Fruit fly (Drosophila melanogaster) whole organism, embryonic: ENCODE data around the gene CG44362.
A peak's percentile ranks its signal among the peaks of the same experiment; 100 is the strongest.

Experiments used
- ATbp ChIP-seq: fragments of 200-800 bp; sonication (Bioruptor generic); optimal IDR thresholded peaks from 2 replicates; lab custom pipeline; 2017; ENCODE audit warnings: missing biosample characterization, mild to moderate bottlenecking, missing genetic modification characterization, missing genetic modification reagents
- Asciz ChIP-seq: fragments of 200-800 bp; sonication (Bioruptor generic); optimal IDR thresholded peaks from 2 replicates; lab custom pipeline; 2017; ENCODE audit warnings: missing biosample characterization, mild to moderate bottlenecking, missing genetic modification characterization, missing genetic modification reagents
- Blimp-1 ChIP-seq: fragments of 200-800 bp; sonication (Bioruptor generic); optimal IDR thresholded peaks from 3 replicates; lab custom pipeline; 2018; ENCODE audit warnings: missing biosample characterization, missing genetic modification characterization, mild to moderate bottlenecking, moderate library complexity, missing genetic modification reagents
- Bteb2 ChIP-seq: fragments of 200-800 bp; sonication (Bioruptor generic); optimal IDR thresholded peaks from 2 replicates; lab custom pipeline; 2016; ENCODE audit warnings: missing biosample characterization, missing genetic modification characterization
- CG10565 ChIP-seq: fragments of 200-800 bp; sonication (Bioruptor generic); optimal IDR thresholded peaks from 3 replicates; lab custom pipeline; 2016; ENCODE audit warnings: missing biosample characterization, mild to moderate bottlenecking, missing genetic modification characterization
- CG11695 ChIP-seq: fragments of 200-800 bp; sonication (Bioruptor generic); IDR thresholded peaks from 3 replicates; pipeline ENCODE4 v1.3.6; 2022; ENCODE audit warnings: missing biosample characterization, missing genetic modification characterization
- CG12071 ChIP-seq: fragments of 200-800 bp; sonication (Bioruptor generic); optimal IDR thresholded peaks from 3 replicates; lab custom pipeline; 2018; ENCODE audit warnings: missing biosample characterization, mild to moderate bottlenecking, missing genetic modification characterization
- CG12659 ChIP-seq: fragments of 200-800 bp; sonication (Bioruptor generic); optimal IDR thresholded peaks from 3 replicates; lab custom pipeline; 2017; ENCODE audit warnings: mild to moderate bottlenecking, missing biosample characterization, missing genetic modification reagents, missing genetic modification characterization
- CG12769 ChIP-seq: fragments of 200-800 bp; sonication (Bioruptor generic); optimal IDR thresholded peaks from 2 replicates; lab custom pipeline; 2019; ENCODE audit warnings: missing biosample characterization, mild to moderate bottlenecking, missing genetic modification characterization, moderate library complexity
- CG13287 ChIP-seq: fragments of 200-800 bp; sonication (Bioruptor generic); IDR thresholded peaks from 2 replicates; pipeline ENCODE4 v1.3.6; 2022; ENCODE audit warnings: missing biosample characterization, missing genetic modification characterization; ENCODE audit not compliant: partially characterized antibody
- CG14014 ChIP-seq: fragments of 200-800 bp; sonication (Bioruptor generic); IDR thresholded peaks from 2 replicates; pipeline ENCODE4 v1.3.6; 2022; ENCODE audit warnings: missing biosample characterization, missing genetic modification characterization
- CG15514 ChIP-seq: fragments of 200-800 bp; sonication (Bioruptor generic); optimal IDR thresholded peaks from 3 replicates; lab custom pipeline; 2017; ENCODE audit warnings: missing biosample characterization, missing genetic modification characterization, mild to moderate bottlenecking, moderate library complexity, missing genetic modification reagents
- CG17612 ChIP-seq: fragments of 200-800 bp; sonication (Bioruptor generic); IDR thresholded peaks from 2 replicates; pipeline ENCODE4 v1.3.6; 2022; ENCODE audit warnings: missing biosample characterization, missing genetic modification characterization
- CG18476 ChIP-seq: fragments of 200-800 bp; sonication (Bioruptor generic); optimal IDR thresholded peaks from 2 replicates; lab custom pipeline; 2016; ENCODE audit warnings: missing biosample characterization, mild to moderate bottlenecking, missing genetic modification characterization
- CG30020 ChIP-seq: fragments of 200-800 bp; optimal IDR thresholded peaks from 2 replicates; lab custom pipeline; 2019; ENCODE audit warnings: missing biosample characterization, mild to moderate bottlenecking, missing genetic modification characterization, moderate library complexity
- CG30431 ChIP-seq: fragments of 200-800 bp; sonication (Bioruptor generic); optimal IDR thresholded peaks from 2 replicates; lab custom pipeline; 2017; ENCODE audit warnings: missing biosample characterization, missing genetic modification characterization
- CG31365 ChIP-seq: fragments of 200-800 bp; sonication (Bioruptor generic); optimal IDR thresholded peaks from 2 replicates; lab custom pipeline; 2018; ENCODE audit warnings: missing biosample characterization, mild to moderate bottlenecking, missing genetic modification characterization
- CG3726 ChIP-seq: fragments of 200-800 bp; sonication (Bioruptor generic); IDR thresholded peaks from 3 replicates; pipeline ENCODE4, ENCODE4 v1.3.6; 2022; ENCODE audit warnings: missing biosample characterization, missing genetic modification characterization
- CG4404 ChIP-seq: fragments of 200-800 bp; sonication (Bioruptor generic); IDR thresholded peaks from 2 replicates; pipeline ENCODE4 v1.3.6; 2022; ENCODE audit warnings: missing biosample characterization, missing genetic modification characterization
- CG4617 ChIP-seq: fragments of 200-800 bp; sonication (Bioruptor generic); optimal IDR thresholded peaks from 3 replicates; lab custom pipeline; 2016; ENCODE audit warnings: missing biosample characterization, missing genetic modification characterization, borderline replicate concordance
- CG6791 ChIP-seq: fragments of 200-800 bp; sonication (Bioruptor generic); IDR thresholded peaks from 3 replicates; pipeline ENCODE4 v1.3.6; 2022; ENCODE audit warnings: missing biosample characterization, missing genetic modification characterization; ENCODE audit not compliant: partially characterized antibody
- CG6854 ChIP-seq: fragments of 200-800 bp; sonication (Bioruptor generic); optimal IDR thresholded peaks from 3 replicates; lab custom pipeline; 2017; ENCODE audit warnings: missing biosample characterization, mild to moderate bottlenecking, missing genetic modification characterization
- CG7786 ChIP-seq: fragments of 200-800 bp; sonication (Bioruptor generic); optimal IDR thresholded peaks from 2 replicates; lab custom pipeline; 2016; ENCODE audit warnings: missing biosample characterization, missing genetic modification characterization
- CG8924 ChIP-seq: fragments of 200-800 bp; optimal IDR thresholded peaks from 3 replicates; lab custom pipeline; 2019; ENCODE audit warnings: missing biosample characterization, mild to moderate bottlenecking, missing genetic modification characterization, moderate library complexity
- CG9876 ChIP-seq: fragments of 200-800 bp; sonication (Bioruptor generic); optimal IDR thresholded peaks from 2 replicates; lab custom pipeline; 2016; ENCODE audit warnings: missing biosample characterization, missing genetic modification characterization
- Jarid2 ChIP-seq: fragments of 200-800 bp; sonication (Bioruptor generic); optimal IDR thresholded peaks from 3 replicates; lab custom pipeline; 2017; ENCODE audit warnings: mild to moderate bottlenecking, missing biosample characterization, missing genetic modification reagents, missing genetic modification characterization
- MBD-R2 ChIP-seq: fragments of 200-800 bp; sonication (Bioruptor generic); IDR thresholded peaks from 2 replicates; pipeline ENCODE4 v1.3.6; 2022; ENCODE audit warnings: missing biosample characterization, missing genetic modification characterization
- MTF-1 ChIP-seq: fragments of 200-800 bp; sonication (Bioruptor generic); optimal IDR thresholded peaks from 2 replicates; lab custom pipeline; 2018; ENCODE audit warnings: missing biosample characterization, mild to moderate bottlenecking, missing genetic modification characterization, borderline replicate concordance
- Poxn ChIP-seq: fragments of 200-800 bp; sonication (Bioruptor generic); IDR thresholded peaks from 2 replicates; pipeline ENCODE4 v1.3.6; 2022; ENCODE audit warnings: missing biosample characterization, missing genetic modification characterization
- Spps ChIP-seq: fragments of 200-800 bp; sonication (Bioruptor generic); optimal IDR thresholded peaks from 2 replicates; lab custom pipeline; 2018; ENCODE audit warnings: missing biosample characterization, mild to moderate bottlenecking, missing genetic modification characterization
- TFAM ChIP-seq: fragments of 200-800 bp; sonication (Bioruptor generic); optimal IDR thresholded peaks from 2 replicates; lab custom pipeline; 2017; ENCODE audit warnings: missing biosample characterization, missing genetic modification characterization, inconsistent platforms
- bowl ChIP-seq: fragments of 200-800 bp; sonication (Bioruptor generic); IDR thresholded peaks from 2 replicates; pipeline ENCODE4 v1.3.6; 2022; ENCODE audit warnings: missing biosample characterization, missing genetic modification characterization
- cad ChIP-seq: fragments of >200 bp; optimal IDR thresholded peaks from 2 replicates; lab custom pipeline; 2017; ENCODE audit warnings: missing biosample characterization, missing genetic modification characterization
- esg ChIP-seq: fragments of 200-800 bp; sonication (Bioruptor generic); conservative IDR thresholded peaks from 2 replicates; pipeline ENCODE4 v1.3.6; 2022; ENCODE audit warnings: missing biosample characterization, missing genetic modification characterization
- gcm2 ChIP-seq: fragments of 200-800 bp; sonication (Bioruptor generic); optimal IDR thresholded peaks from 2 replicates; lab custom pipeline; 2016; ENCODE audit warnings: missing biosample characterization, missing genetic modification characterization
- grn ChIP-seq: fragments of 200-800 bp; sonication (Bioruptor generic); optimal IDR thresholded peaks from 3 replicates; lab custom pipeline; 2017; ENCODE audit warnings: missing biosample characterization, missing genetic modification characterization
- her ChIP-seq: fragments of 200-800 bp; sonication (Bioruptor generic); optimal IDR thresholded peaks from 2 replicates; lab custom pipeline; 2016; ENCODE audit warnings: missing biosample characterization, missing genetic modification characterization
- ind ChIP-seq: fragments of 200-800 bp; sonication (Bioruptor generic); optimal IDR thresholded peaks from 3 replicates; lab custom pipeline; 2016; ENCODE audit warnings: missing biosample characterization, missing genetic modification characterization
- kay ChIP-seq: fragments of 200-800 bp; sonication (Bioruptor generic); optimal IDR thresholded peaks from 2 replicates; lab custom pipeline; 2016; ENCODE audit warnings: missing biosample characterization, missing genetic modification characterization
- mam ChIP-seq: fragments of 200-800 bp; sonication (Bioruptor generic); optimal IDR thresholded peaks from 3 replicates; lab custom pipeline; 2016; ENCODE audit warnings: missing biosample characterization, missing genetic modification characterization
- row ChIP-seq: fragments of 200-800 bp; sonication (Bioruptor generic); IDR thresholded peaks from 3 replicates; pipeline ENCODE4 v1.3.6; 2022; ENCODE audit warnings: missing biosample characterization, missing genetic modification characterization
- scrt ChIP-seq: fragments of 200-800 bp; sonication (Bioruptor generic); optimal IDR thresholded peaks from 2 replicates; lab custom pipeline; 2018; ENCODE audit warnings: missing biosample characterization, mild to moderate bottlenecking, missing genetic modification characterization, moderate library complexity
- sima ChIP-seq: fragments of 200-800 bp; sonication (Bioruptor generic); optimal IDR thresholded peaks from 2 replicates; lab custom pipeline; 2016; ENCODE audit warnings: missing biosample characterization, missing genetic modification characterization
- sisA ChIP-seq: fragments of 200-800 bp; sonication (Bioruptor generic); IDR thresholded peaks from 2 replicates; pipeline ENCODE4 v1.3.6; 2022; ENCODE audit warnings: missing biosample characterization, missing genetic modification characterization
- slou ChIP-seq: fragments of 200-800 bp; sonication (Bioruptor generic); optimal IDR thresholded peaks from 3 replicates; lab custom pipeline; 2016; ENCODE audit warnings: missing biosample characterization, missing genetic modification characterization
- slp2 ChIP-seq: fragments of 200-800 bp; sonication (Bioruptor generic); optimal IDR thresholded peaks from 2 replicates; lab custom pipeline; 2016; ENCODE audit warnings: missing biosample characterization, missing genetic modification characterization
- wek ChIP-seq: fragments of 200-800 bp; sonication (Bioruptor generic); optimal IDR thresholded peaks from 3 replicates; lab custom pipeline; 2018; ENCODE audit warnings: missing biosample characterization, mild to moderate bottlenecking, missing genetic modification characterization, moderate library complexity
- wor ChIP-seq: fragments of 200-800 bp; sonication (Bioruptor generic); IDR thresholded peaks from 2 replicates; pipeline ENCODE4 v1.3.6; 2022; ENCODE audit warnings: missing biosample characterization, missing genetic modification characterization
- zen2 ChIP-seq: fragments of 200-800 bp; sonication (Bioruptor generic); IDR thresholded peaks from 3 replicates; pipeline ENCODE4 v1.3.6; 2022; ENCODE audit warnings: missing biosample characterization, missing genetic modification characterization; ENCODE audit not compliant: partially characterized antibody
- zfh1 ChIP-seq: fragments of 200-800 bp; sonication (Bioruptor generic); IDR thresholded peaks from 3 replicates; pipeline ENCODE4 v1.3.6; 2022; ENCODE audit warnings: missing biosample characterization, missing genetic modification characterization

The CG44362 gene

dm6 chr3L:11349908-11350405 is 47.4 kb upstream of the CG44362 start (continued):
- TF ChIP-seq CG12769 (tag; lab: Kevin White, UChicago) (peak; percentile 62), Jarid2 (peak; percentile 60), CG15514 (GFP tag; lab: Kevin White, UChicago) (peak; percentile 45), CG14014 (GFP tag; lab: Robert Waterston, UW) (peak; percentile 86), Blimp-1 (GFP tag; lab: Kevin White, UChicago) (peak; percentile 90), CG10565 (GFP tag; lab: Kevin White, UChicago) (peak; percentile 38), CG11695 (GFP tag; lab: Robert Waterston, UW) (peak; percentile 95), CG12659 (GFP tag; lab: Kevin White, UChicago) (peak; percentile 92), Asciz (peak; percentile 94), gcm2 (GFP tag; lab: Kevin White, UChicago) (peak; percentile 64), sima (GFP tag; lab: Kevin White, UChicago) (no peak), cad (GFP tag; lab: Kevin White, UChicago) (no peak), Spps (tag; lab: Kevin White, UChicago) (peak; percentile 88), CG4617 (GFP tag; lab: Kevin White, UChicago) (peak; percentile 50), ind (peak; percentile 93), CG6854 (peak; percentile 81), CG31365 (tag; lab: Kevin White, UChicago) (peak; percentile 46), CG13287 (GFP tag; lab: Robert Waterston, UW) (no peak; the same call in 1 of the 2 replicates), CG4404 (peak; percentile 93), slou (GFP tag; lab: Kevin White, UChicago) (peak; percentile 91), row (GFP tag; lab: Robert Waterston, UW) (peak; percentile 89), scrt (GFP tag; lab: Kevin White, UChicago) (peak; percentile 77), MTF-1 (GFP tag; lab: Kevin White, UChicago) (peak; percentile 27), CG12071 (GFP tag; lab: Kevin White, UChicago) (peak; percentile 6), CG8924 (tag; lab: Kevin White, UChicago) (peak; percentile 94), CG30020 (tag; lab: Kevin White, UChicago) (peak; percentile 39), CG3726 (GFP tag; lab: Robert Waterston, UW) (peak; percentile 88), CG18476 (GFP tag; lab: Kevin White, UChicago) (peak; percentile 58), mam (GFP tag; lab: Kevin White, UChicago) (peak; percentile 78), zen2 (GFP tag; lab: Robert Waterston, UW) (no peak), ATbp (peak; percentile 83), CG6791 (GFP tag; lab: Robert Waterston, UW) (no peak), zfh1 (peak; percentile 90), CG17612 (peak; percentile 18; the same call in 1 of the 2 replicates), sisA (peak; percentile 92), CG7786 (GFP tag; lab: Kevin White, UChicago) (peak; percentile 83), CG30431 (GFP tag; lab: Kevin White, UChicago) (peak; percentile 83), Bteb2 (GFP tag; lab: Kevin White, UChicago) (peak; percentile 85), kay (GFP tag; lab: Kevin White, UChicago) (peak; percentile 87), esg (GFP tag; lab: Robert Waterston, UW) (peak; percentile 94), MBD-R2 (peak; percentile 50; the same call in 1 of the 2 replicates), TFAM (GFP tag; lab: Kevin White, UChicago) (peak; percentile 83), slp2 (GFP tag; lab: Kevin White, UChicago) (peak; percentile 53), CG9876 (GFP tag; lab: Kevin White, UChicago) (peak; percentile 37), bowl (GFP tag; lab: Robert Waterston, UW) (peak; percentile 60; the same call in 1 of the 2 replicates), grn (peak; percentile 63), her (GFP tag; lab: Kevin White, UChicago) (no peak), Poxn (GFP tag; lab: Robert Waterston, UW) (peak; percentile 59; the same call in 1 of the 2 replicates), wor (GFP tag; lab: Robert Waterston, UW) (peak; percentile 90), wek (GFP tag; lab: Kevin White, UChicago) (no peak)
